Worm (Caenorhabditis elegans): ENCODE measurements around the gene W04G3.12.

The W04G3.12 gene

ce11 chrX:11042777-11043176 lies 33.8 kb downstream of the W04G3.12 start, which contains the start of gene C09F12.3:
TSS of gene C09F12.3 (minus strand) at chrX:11042877.
- TF ChIP-seq lin-13 (GFP tag; optimal IDR thresholded peaks at IDR 0.05): no peak
- no peak for TF ChIP-seq mdl-1 (tag; optimal IDR thresholded peaks at IDR 0.05)
- no peak for TF ChIP-seq madf-5 (GFP tag; IDR thresholded peaks at IDR 0.05)
- no peak for TF ChIP-seq ZK546.5 (tag; optimal IDR thresholded peaks at IDR 0.05)
- no peak for TF ChIP-seq skn-1 (tag; optimal IDR thresholded peaks at IDR 0.05)
- TF ChIP-seq snpc-1.2 (GFP tag; IDR thresholded peaks at IDR 0.05): no peak
- no peak for TF ChIP-seq lin-39 (tag; optimal IDR thresholded peaks at IDR 0.05)

ce11 chrX:11038221-11038620 lies 38.4 kb downstream of the W04G3.12 start:
- no peak for TF ChIP-seq Y5F2A.4 (GFP tag; optimal IDR thresholded peaks at IDR 0.05)
- peak in 1 of 2 experiments; percentile 50 for TF ChIP-seq unc-62 (GFP tag; optimal IDR thresholded peaks at IDR 0.05 in 1 of 2)
- no peak for TF ChIP-seq unc-62 (tag; optimal IDR thresholded peaks at IDR 0.05)

ce11 chrX:11036114-11037087 lies 40.2 kb downstream of the W04G3.12 start:
- TF ChIP-seq zfp-2 (tag; optimal IDR thresholded peaks at IDR 0.05): no peak
- TF ChIP-seq dpl-1 (GFP tag; optimal IDR thresholded peaks at IDR 0.05): no peak
- TF ChIP-seq nhr-111 (GFP tag; optimal IDR thresholded peaks at IDR 0.05): no peak
- no peak for TF ChIP-seq egl-43 (GFP tag; IDR thresholded peaks at IDR 0.05)
- TF ChIP-seq arid-1 (GFP tag; conservative IDR thresholded peaks at IDR 0.05): no peak
- no peak for TF ChIP-seq snpc-1.2 (GFP tag; IDR thresholded peaks at IDR 0.05)
- TF ChIP-seq pqm-1 (tag; optimal IDR thresholded peaks at IDR 0.05): peak; percentile 80
- no peak for TF ChIP-seq ztf-7 (tag; optimal IDR thresholded peaks at IDR 0.05)
- no peak for TF ChIP-seq mxl-2 (GFP tag; conservative IDR thresholded peaks at IDR 0.05)
- no peak for TF ChIP-seq lsy-2 (tag; optimal IDR thresholded peaks at IDR 0.05)
- TF ChIP-seq lin-38 (GFP tag; IDR thresholded peaks at IDR 0.05): no peak
- TF ChIP-seq nhr-41 (GFP tag; IDR thresholded peaks at IDR 0.05): no peak
- TF ChIP-seq lin-13 (GFP tag; optimal IDR thresholded peaks at IDR 0.05): no peak
- no peak for TF ChIP-seq F10B5.3 (tag; optimal IDR thresholded peaks at IDR 0.05)
- no peak for TF ChIP-seq Y105C5A.15 (GFP tag; IDR thresholded peaks at IDR 0.05)
- TF ChIP-seq daf-12 (tag; optimal IDR thresholded peaks at IDR 0.05): no peak
- peak in 1 of 2 experiments; percentile 11 for TF ChIP-seq mdl-1 (tag; optimal IDR thresholded peaks at IDR 0.05)
- TF ChIP-seq duxl-1 (tag; optimal IDR thresholded peaks at IDR 0.05; ENCODE audit: poor library complexity): no peak
- TF ChIP-seq mxl-3 (GFP tag; optimal IDR thresholded peaks at IDR 0.05): peak; percentile 11
- TF ChIP-seq dve-1 (tag; optimal IDR thresholded peaks at IDR 0.05; ENCODE audit: insufficient read depth): peak; percentile 39
- no peak for TF ChIP-seq ZK546.5 (tag; optimal IDR thresholded peaks at IDR 0.05)
- TF ChIP-seq hlh-30 (tag; optimal IDR thresholded peaks at IDR 0.05; ENCODE audit: insufficient read depth): peak; percentile 21
- TF ChIP-seq nhr-102 (tag; optimal IDR thresholded peaks at IDR 0.05): no peak
- TF ChIP-seq aha-1 (tag): peak; percentile 74
- TF ChIP-seq ceh-28 (tag; optimal IDR thresholded peaks at IDR 0.05): peak; percentile 14
- TF ChIP-seq T26A8.4 (GFP tag; IDR thresholded peaks at IDR 0.05): no peak
- TF ChIP-seq zfp-3 (GFP tag; conservative IDR thresholded peaks at IDR 0.05): no peak
- no peak for TF ChIP-seq dmd-8 (GFP tag; IDR thresholded peaks at IDR 0.05)
- no peak for TF ChIP-seq lim-7 (GFP tag; IDR thresholded peaks at IDR 0.05)
- TF ChIP-seq dmd-6 (GFP tag; IDR thresholded peaks at IDR 0.05): peak; percentile 54
- no peak for TF ChIP-seq ama-1 (optimal IDR thresholded peaks at IDR 0.05)
- TF ChIP-seq spr-1 (tag; optimal IDR thresholded peaks at IDR 0.05): no peak
- no peak for TF ChIP-seq F49E8.2 (tag; optimal IDR thresholded peaks at IDR 0.05; ENCODE audit: borderline replicate concordance)
- TF ChIP-seq daf-16 (GFP tag; optimal IDR thresholded peaks at IDR 0.05): no peak
- TF ChIP-seq daf-16 (tag; optimal IDR thresholded peaks at IDR 0.05): peak; percentile 85
- TF ChIP-seq Y48G9A.11 (GFP tag; IDR thresholded peaks at IDR 0.05): no peak
- TF ChIP-seq mes-2 (tag; optimal IDR thresholded peaks at IDR 0.05; ENCODE audit: poor library complexity, severe bottlenecking): peak; percentile 49
- TF ChIP-seq nhr-28 (tag; optimal IDR thresholded peaks at IDR 0.05): peak; percentile 3
- TF ChIP-seq nhr-48 (tag; optimal IDR thresholded peaks at IDR 0.05): peak; percentile 42
